Worm (Caenorhabditis elegans) whole organism, L1 larva: ENCODE data around the gene F49C12.3.

Experiments used
- rnt-1 ChIP-seq: sonication (generic microtip); optimal IDR thresholded peaks from 2 replicates; lab custom pipeline; 2016; ENCODE audit warnings: mild to moderate bottlenecking, missing genetic modification characterization, moderate library complexity, missing compliant biosample characterization
- swsn-7 ChIP-seq: sonication (generic microtip); optimal IDR thresholded peaks from 2 replicates; lab custom pipeline; 2016; ENCODE audit warnings: missing genetic modification characterization, missing compliant biosample characterization
- unc-62 ChIP-seq: fragments of 150-350 bp; optimal IDR thresholded peaks from 2 replicates; lab custom pipeline; 2014; ENCODE audit warnings: missing biosample characterization, missing genetic modification reagents, missing genetic modification characterization

ce11 chrIV:9268916-9269315 is 31.3 kb upstream of the F49C12.3 start:
- TF ChIP-seq rnt-1 (tag; lab: Kevin White, UChicago) (no peak), swsn-7 (tag; lab: Kevin White, UChicago) (no peak), unc-62 (GFP tag; lab: Kevin White, UChicago) (no peak)
